Worm (Caenorhabditis elegans): Measurements from ENCODE around the gene R02C2.1.

- TF ChIP-seq elt-1 (tag; optimal IDR thresholded peaks at IDR 0.05) (no peak), tbx-2 (tag; optimal IDR thresholded peaks at IDR 0.05) (no peak), nhr-11 (tag; optimal IDR thresholded peaks at IDR 0.05) (no peak), nhr-23 (tag; optimal IDR thresholded peaks at IDR 0.05) (no peak), ztf-11 (tag; optimal IDR thresholded peaks at IDR 0.05) (no peak), nhr-25 (tag; optimal IDR thresholded peaks at IDR 0.05) (no peak)
Measured at ce11 chrV:258730-259129, 20.7 kb upstream of the R02C2.1 start, which contains the start of gene nhr-204.

Measured in whole organism, L3 larva.